Worm (Caenorhabditis elegans) whole organism, early embryonic: Measurements from ENCODE around the gene osm-3.

Experiments
- F13C5.2 ChIP-seq: sonication (generic microtip); optimal IDR thresholded peaks from 2 replicates; lab custom pipeline; 2017; ENCODE audit warnings: mild to moderate bottlenecking, missing genetic modification characterization, inconsistent platforms, missing compliant biosample characterization
- aly-1 ChIP-seq: sonication (generic microtip); optimal IDR thresholded peaks from 2 replicates; lab custom pipeline; 2016; ENCODE audit warnings: missing genetic modification characterization, missing compliant biosample characterization
- ama-1 ChIP-seq: fragments of 150-350 bp; optimal IDR thresholded peaks from 2 replicates; lab custom pipeline; 2014
- ceh-13 ChIP-seq: fragments of 200-800 bp; sonication (Bioruptor generic); optimal IDR thresholded peaks from 2 replicates; lab custom pipeline; 2018; ENCODE audit warnings: mild to moderate bottlenecking, missing genetic modification characterization, missing compliant biosample characterization
- ceh-36 ChIP-seq: sonication (generic microtip); optimal IDR thresholded peaks from 2 replicates; lab custom pipeline; 2016; ENCODE audit warnings: missing genetic modification characterization, inconsistent platforms, missing compliant biosample characterization
- flt-1 ChIP-seq: fragments of 200-800 bp; sonication (Bioruptor generic); IDR thresholded peaks from 2 replicates; pipeline ENCODE4 v1.3.6; 2022; ENCODE audit warnings: missing genetic modification characterization, missing compliant biosample characterization
- hmbx-1 ChIP-seq: sonication (generic microtip); optimal IDR thresholded peaks from 2 replicates; lab custom pipeline; 2016; ENCODE audit warnings: mild to moderate bottlenecking, missing genetic modification characterization, missing compliant biosample characterization
- hmg-4 ChIP-seq: fragments of 200-800 bp; sonication (Bioruptor generic); optimal IDR thresholded peaks from 2 replicates; lab custom pipeline; 2018; ENCODE audit warnings: mild to moderate bottlenecking, missing genetic modification characterization, missing compliant biosample characterization
- hnd-1 ChIP-seq: sonication (generic microtip); optimal IDR thresholded peaks from 2 replicates; lab custom pipeline; 2016; ENCODE audit warnings: missing genetic modification characterization, missing compliant biosample characterization
- pes-1 ChIP-seq: fragments of 200-800 bp; sonication (Bioruptor generic); IDR thresholded peaks from 2 replicates; pipeline ENCODE4 v1.3.6; 2022; ENCODE audit warnings: missing genetic modification reagents, missing genetic modification characterization, missing compliant biosample characterization
- scrt-1 ChIP-seq: fragments of 200-800 bp; sonication (Bioruptor generic); IDR thresholded peaks from 2 replicates; pipeline ENCODE4 v1.3.6; 2022; ENCODE audit warnings: missing genetic modification characterization, missing compliant biosample characterization
- sea-1 ChIP-seq: fragments of 200-800 bp; sonication (Bioruptor generic); conservative IDR thresholded peaks from 2 replicates; pipeline ENCODE4 v1.3.6; 2022; ENCODE audit warnings: missing genetic modification characterization, missing compliant biosample characterization
- tbx-37 ChIP-seq: fragments of 200-800 bp; sonication (Bioruptor generic); conservative IDR thresholded peaks from 2 replicates; pipeline ENCODE4 v1.3.6; 2022; ENCODE audit warnings: missing genetic modification reagents, missing genetic modification characterization, missing compliant biosample characterization
- tra-4 ChIP-seq: sonication (generic microtip); optimal IDR thresholded peaks from 2 replicates; lab custom pipeline; 2017; ENCODE audit warnings: missing genetic modification characterization, missing compliant biosample characterization

DNA sequence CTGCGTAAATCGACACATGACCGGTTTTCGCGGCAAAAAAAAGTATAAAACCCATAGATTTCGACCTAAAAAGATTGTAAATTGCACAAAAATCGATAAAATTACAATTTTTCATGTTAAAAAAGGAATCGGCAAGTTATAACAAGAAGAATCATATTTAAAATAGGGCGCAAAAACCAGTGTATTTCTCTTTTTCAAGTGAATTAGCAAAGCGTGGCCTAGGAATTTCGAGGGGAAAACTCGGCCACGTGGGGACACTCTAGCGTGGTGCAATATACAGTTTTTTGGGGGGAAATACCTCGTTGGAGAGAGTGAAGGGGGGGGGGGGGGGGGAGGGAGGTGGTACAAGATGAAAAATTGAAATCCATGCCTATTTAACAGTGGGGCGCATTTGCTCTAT is 6.7 kb upstream of the osm-3 start:
- no peak for TF ChIP-seq ama-1
- TF ChIP-seq hmbx-1 (tag; lab: Kevin White, UChicago), result no peak
- no peak for TF ChIP-seq tra-4
- no peak for TF ChIP-seq aly-1 (tag; lab: Kevin White, UChicago)
- no peak for TF ChIP-seq hnd-1
- TF ChIP-seq tbx-37 (GFP tag; lab: Robert Waterston, UW), result no peak
- no peak for TF ChIP-seq F13C5.2 (tag; lab: Kevin White, UChicago)
- TF ChIP-seq pes-1 (GFP tag; lab: Robert Waterston, UW), result peak; percentile 55
- no peak for TF ChIP-seq scrt-1
- TF ChIP-seq ceh-36 (tag; lab: Kevin White, UChicago), result no peak
- TF ChIP-seq ceh-13, result no peak
- TF ChIP-seq hmg-4 (GFP tag; lab: Kevin White, UChicago), result peak; percentile 65
- no peak for TF ChIP-seq flt-1 (GFP tag; lab: Robert Waterston, UW)
- TF ChIP-seq sea-1 (GFP tag; lab: Robert Waterston, UW), result no peak
